Worm (Caenorhabditis elegans): ENCODE results near the gene perm-4.

perm-4 gene

DNA sequence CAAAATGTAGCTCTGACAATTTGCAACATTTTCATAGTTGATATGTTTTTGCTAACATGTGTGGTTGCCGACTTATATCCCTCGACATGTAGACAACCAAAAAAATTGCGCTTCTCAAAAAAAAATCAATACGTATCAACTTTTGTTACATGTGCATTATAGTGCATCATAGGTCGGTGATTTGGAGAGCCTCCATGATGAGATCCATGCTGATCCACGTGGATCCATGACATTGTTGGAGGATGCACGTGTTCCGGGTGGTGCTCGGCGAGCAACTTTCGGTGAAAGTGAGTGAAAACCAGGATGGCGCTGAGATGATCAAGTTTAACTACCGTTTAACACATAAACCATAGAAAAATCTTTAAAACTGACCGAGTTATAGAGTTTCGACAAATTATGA is 13.9 kb downstream of the perm-4 start:
- TF ChIP-seq dsc-1 (tag; optimal IDR thresholded peaks at IDR 0.05), result peak; percentile 19
- TF ChIP-seq rnt-1 (tag; optimal IDR thresholded peaks at IDR 0.05), result peak; percentile 42
- no peak for TF ChIP-seq sptf-1 (tag; optimal IDR thresholded peaks at IDR 0.05)
- TF ChIP-seq nhr-71 (tag; optimal IDR thresholded peaks at IDR 0.05), result peak; percentile 12

ce11 chrIV:1108030-1108429 is 16.9 kb downstream of the perm-4 start:
- TF ChIP-seq fos-1 (tag; optimal IDR thresholded peaks at IDR 0.05), result peak; percentile 12
- peak; percentile 32 for TF ChIP-seq tbx-2 (tag; optimal IDR thresholded peaks at IDR 0.05)
- peak; percentile 88 for TF ChIP-seq nhr-71 (tag; optimal IDR thresholded peaks at IDR 0.05)
- TF ChIP-seq lin-39 (tag; optimal IDR thresholded peaks at IDR 0.05), result peak; percentile 85
- TF ChIP-seq hlh-4 (tag; optimal IDR thresholded peaks at IDR 0.05), result no peak
- TF ChIP-seq fkh-8 (tag; optimal IDR thresholded peaks at IDR 0.05), result no peak
- TF ChIP-seq nhr-20 (tag; optimal IDR thresholded peaks at IDR 0.05), result peak; percentile 50
- no peak for TF ChIP-seq nhr-77 (tag; optimal IDR thresholded peaks at IDR 0.05)
- no peak for TF ChIP-seq jun-1 (tag; optimal IDR thresholded peaks at IDR 0.05)
- TF ChIP-seq C04F5.9 (tag; optimal IDR thresholded peaks at IDR 0.05), result peak; percentile 34
- peak; percentile 50 for TF ChIP-seq swsn-7 (tag; optimal IDR thresholded peaks at IDR 0.05)
- TF ChIP-seq dsc-1 (tag; optimal IDR thresholded peaks at IDR 0.05), result peak; percentile 70
- peak; percentile 72 for TF ChIP-seq snu-23 (GFP tag; optimal IDR thresholded peaks at IDR 0.05)
- TF ChIP-seq nhr-19 (GFP tag; conservative IDR thresholded peaks at IDR 0.05), result peak; percentile 63
- TF ChIP-seq pag-3 (tag; optimal IDR thresholded peaks at IDR 0.05; ENCODE audit: borderline replicate concordance, insufficient read depth), result peak; percentile 53
- peak; percentile 80 for TF ChIP-seq lin-14 (GFP tag; optimal IDR thresholded peaks at IDR 0.05)
- peak; percentile 88 for TF ChIP-seq rnt-1 (tag; optimal IDR thresholded peaks at IDR 0.05)
- peak; percentile 44 for TF ChIP-seq unc-130 (tag; optimal IDR thresholded peaks at IDR 0.05)
- peak in 1 of 2 experiments; percentile 19 for TF ChIP-seq efl-1 (optimal IDR thresholded peaks at IDR 0.05)
- TF ChIP-seq efl-1 (GFP tag; optimal IDR thresholded peaks at IDR 0.05 in 1 of 2), result no peak
- peak; percentile 28 for TF ChIP-seq nhr-47 (tag; optimal IDR thresholded peaks at IDR 0.05)
- TF ChIP-seq ztf-4 (tag; optimal IDR thresholded peaks at IDR 0.05), result peak; percentile 33
- no peak for TF ChIP-seq snpc-4 (tag; optimal IDR thresholded peaks at IDR 0.05)
- peak; percentile 7 for TF ChIP-seq xbp-1 (tag; optimal IDR thresholded peaks at IDR 0.05)
- peak; percentile 39 to 50 for TF ChIP-seq lsy-2 (tag; optimal IDR thresholded peaks at IDR 0.05)

- no peak for TF ChIP-seq unc-86 (tag; optimal IDR thresholded peaks at IDR 0.05)
- TF ChIP-seq rnt-1 (tag; optimal IDR thresholded peaks at IDR 0.05), result peak; percentile 48
- peak; percentile 53 for TF ChIP-seq nhr-71 (tag; optimal IDR thresholded peaks at IDR 0.05)
- TF ChIP-seq lsy-2 (tag; optimal IDR thresholded peaks at IDR 0.05), result peak in 1 of 2 experiments; percentile 19
- peak; percentile 61 for TF ChIP-seq ama-1 (optimal IDR thresholded peaks at IDR 0.05)
- peak; percentile 11 for TF ChIP-seq nhr-20 (tag; optimal IDR thresholded peaks at IDR 0.05)
- no peak for TF ChIP-seq zag-1 (tag; optimal IDR thresholded peaks at IDR 0.05)
- TF ChIP-seq Y116A8C.19 (tag; optimal IDR thresholded peaks at IDR 0.05; ENCODE audit: borderline replicate concordance), result no peak
- peak; percentile 7 for TF ChIP-seq mep-1 (tag; optimal IDR thresholded peaks at IDR 0.05)
- TF ChIP-seq ceh-8 (GFP tag; optimal IDR thresholded peaks at IDR 0.05), result no peak
- no peak for TF ChIP-seq nhr-19 (GFP tag; conservative IDR thresholded peaks at IDR 0.05)
- no peak for TF ChIP-seq ztf-4 (tag; optimal IDR thresholded peaks at IDR 0.05)
- no peak for TF ChIP-seq alr-1 (tag; optimal IDR thresholded peaks at IDR 0.05; ENCODE audit: borderline replicate concordance)
- TF ChIP-seq hlh-4 (tag; optimal IDR thresholded peaks at IDR 0.05), result no peak
- no peak for TF ChIP-seq irx-1 (tag; optimal IDR thresholded peaks at IDR 0.05)
- TF ChIP-seq nhr-77 (tag; optimal IDR thresholded peaks at IDR 0.05), result no peak
- no peak for TF ChIP-seq egl-13 (tag; optimal IDR thresholded peaks at IDR 0.05)
- TF ChIP-seq lir-3 (tag; optimal IDR thresholded peaks at IDR 0.05; ENCODE audit: poor library complexity), result no peak
- peak; percentile 11 for TF ChIP-seq dsc-1 (tag; optimal IDR thresholded peaks at IDR 0.05)
- TF ChIP-seq elt-2 (tag; optimal IDR thresholded peaks at IDR 0.05), result no peak
- TF ChIP-seq lin-39 (tag; optimal IDR thresholded peaks at IDR 0.05), result peak; percentile 75
- peak; percentile 17 for TF ChIP-seq lin-14 (GFP tag; optimal IDR thresholded peaks at IDR 0.05)
- no peak for TF ChIP-seq nhr-47 (tag; optimal IDR thresholded peaks at IDR 0.05)
These were observed 17.7 kb downstream of the perm-4 start, which contains the start of gene ost-1 for ce11 chrIV:1107190-1107589. ost-1 (plus strand) TSS chrIV:1107396.
